Fruit fly (Drosophila melanogaster) Kc167 (cell line): ENCODE data around the gene iav.

Source experiments
- Myc ChIP-seq: fragments of >200 bp; optimal IDR thresholded peaks from 2 replicates; lab custom pipeline; 2017; ENCODE audit warnings: missing external identifiers
- Sin3A ChIP-seq: fragments of >200 bp; optimal IDR thresholded peaks from 2 replicates; lab custom pipeline; 2018; ENCODE audit warnings: missing external identifiers
- h ChIP-seq: fragments of >200 bp; optimal IDR thresholded peaks from 3 replicates; lab custom pipeline; 2018; ENCODE audit warnings: missing external identifiers
- insv ChIP-seq: fragments of >200 bp; optimal IDR thresholded peaks from 3 replicates; lab custom pipeline; 2018; ENCODE audit warnings: missing external identifiers
- psq ChIP-seq: fragments of >200 bp; optimal IDR thresholded peaks from 2 replicates; lab custom pipeline; 2017; ENCODE audit warnings: missing external identifiers
- ttk ChIP-seq: sonication (Bioruptor generic); optimal IDR thresholded peaks from 2 replicates; lab custom pipeline; 2017; ENCODE audit warnings: missing external identifiers

The iav gene

dm6 chrX:6805404-6805803 lies 8.4 kb upstream of the iav start:
- no peak for TF ChIP-seq insv (lab: Kevin White, UChicago)
- no peak for TF ChIP-seq Sin3A (lab: Kevin White, UChicago)
- TF ChIP-seq Myc: no peak

- no peak for TF ChIP-seq Sin3A (lab: Kevin White, UChicago)
- TF ChIP-seq h (lab: Kevin White, UChicago): no peak
- TF ChIP-seq Myc: no peak
- TF ChIP-seq ttk (lab: Kevin White, UChicago): no peak
- no peak for TF ChIP-seq insv (lab: Kevin White, UChicago)
- no peak for TF ChIP-seq psq (lab: Kevin White, UChicago)
These were observed 6.9 kb downstream of the iav start, which contains the start of the genes Nf-YC and xit for dm6 chrX:6820703-6821102. Nf-YC (minus strand) TSS chrX:6820919. xit (plus strand) TSS chrX:6821016.

- no peak for TF ChIP-seq Sin3A (lab: Kevin White, UChicago)
- TF ChIP-seq insv (lab: Kevin White, UChicago): no peak
- no peak for TF ChIP-seq Myc
- no peak for TF ChIP-seq psq (lab: Kevin White, UChicago)
- TF ChIP-seq h (lab: Kevin White, UChicago): no peak
- no peak for TF ChIP-seq ttk (lab: Kevin White, UChicago)
These were observed 9.1 kb downstream of the iav start, which contains the start of gene Atx-1 for dm6 chrX:6822904-6823303. Atx-1 (plus strand) TSS chrX:6823204.

- TF ChIP-seq psq (lab: Kevin White, UChicago) (no peak), Myc (no peak), insv (lab: Kevin White, UChicago) (no peak)
These were observed 10.4 kb downstream of the iav start, which contains the start of gene nonC for dm6 chrX:6824203-6824602. nonC (plus strand) TSS chrX:6824496.

dm6 chrX:6832584-6832983 lies 18.8 kb downstream of the iav start, which contains the start of gene mAChR-C:
mAChR-C (minus strand) TSS chrX:6832684.
- TF ChIP-seq ttk (lab: Kevin White, UChicago): no peak
- TF ChIP-seq psq (lab: Kevin White, UChicago): no peak
- TF ChIP-seq Myc: no peak
- TF ChIP-seq insv (lab: Kevin White, UChicago): no peak
- no peak for TF ChIP-seq h (lab: Kevin White, UChicago)
- no peak for TF ChIP-seq Sin3A (lab: Kevin White, UChicago)

- peak; percentile 99 for TF ChIP-seq insv (lab: Kevin White, UChicago)
- TF ChIP-seq Myc: no peak
These were observed 30.2 kb downstream of the iav start, which contains the start of the genes CG14435 and Tmf for dm6 chrX:6843841-6844440. CG14435 (minus strand) TSS chrX:6843921. Tmf (plus strand) TSS chrX:6844341.

- TF ChIP-seq ttk (lab: Kevin White, UChicago) (no peak), Sin3A (lab: Kevin White, UChicago) (no peak), h (lab: Kevin White, UChicago) (no peak), insv (lab: Kevin White, UChicago) (no peak), Myc (no peak), psq (lab: Kevin White, UChicago) (no peak)
These were observed 35.6 kb downstream of the iav start, which contains the start of the genes Cht11 and CG4558 for dm6 chrX:6849178-6849956. Cht11 (minus strand) TSS chrX:6849517. CG4558 (plus strand) TSS chrX:6849770.

dm6 chrX:6852574-6852973 lies 38.8 kb downstream of the iav start:
- TF ChIP-seq insv (lab: Kevin White, UChicago) (no peak), psq (lab: Kevin White, UChicago) (no peak), Myc (no peak), Sin3A (lab: Kevin White, UChicago) (no peak), h (lab: Kevin White, UChicago) (no peak), ttk (lab: Kevin White, UChicago) (no peak)

- TF ChIP-seq Myc: no peak
- no peak for TF ChIP-seq ttk (lab: Kevin White, UChicago)
- TF ChIP-seq insv (lab: Kevin White, UChicago): no peak
- TF ChIP-seq Sin3A (lab: Kevin White, UChicago): no peak
- no peak for TF ChIP-seq psq (lab: Kevin White, UChicago)
- TF ChIP-seq h (lab: Kevin White, UChicago): no peak
These were observed 39.6 kb downstream of the iav start for dm6 chrX:6853384-6853783.

- TF ChIP-seq Sin3A (lab: Kevin White, UChicago) (no peak), ttk (lab: Kevin White, UChicago) (no peak), h (lab: Kevin White, UChicago) (no peak), psq (lab: Kevin White, UChicago) (no peak), Myc (no peak), insv (lab: Kevin White, UChicago) (no peak)
These were observed 40.8 kb downstream of the iav start for dm6 chrX:6854563-6854962.

dm6 chrX:6855366-6856200 lies 41.8 kb downstream of the iav start:
- TF ChIP-seq Sin3A (lab: Kevin White, UChicago) (no peak), insv (lab: Kevin White, UChicago) (no peak), h (lab: Kevin White, UChicago) (no peak), ttk (lab: Kevin White, UChicago) (no peak), psq (lab: Kevin White, UChicago) (no peak), Myc (no peak)
